Fruit fly (Drosophila melanogaster) whole organism, pupa: ENCODE data around the gene CG3603.

Experiments
- CG10348 ChIP-seq: fragments of 200-800 bp; sonication (Bioruptor generic); IDR thresholded peaks from 2 replicates; pipeline ENCODE4 v1.3.6; 2022; ENCODE audit warnings: missing biosample characterization, missing genetic modification characterization
- CG12605 ChIP-seq: fragments of 200-800 bp; sonication (Bioruptor generic); IDR thresholded peaks from 2 replicates; pipeline ENCODE4 v1.3.6; 2022; ENCODE audit warnings: missing biosample characterization, missing genetic modification characterization
- CG14655 ChIP-seq: fragments of 200-800 bp; sonication (Bioruptor generic); optimal IDR thresholded peaks from 3 replicates; lab custom pipeline; 2017; ENCODE audit warnings: mild to moderate bottlenecking, missing biosample characterization, missing genetic modification reagents, missing genetic modification characterization
- CG15710 ChIP-seq: fragments of 200-800 bp; sonication (Bioruptor generic); optimal IDR thresholded peaks from 2 replicates; lab custom pipeline; 2018; ENCODE audit warnings: missing biosample characterization, mild to moderate bottlenecking, missing genetic modification characterization, moderate library complexity
- CG17806 ChIP-seq: fragments of 200-800 bp; sonication (Bioruptor generic); optimal IDR thresholded peaks from 2 replicates; lab custom pipeline; 2018; ENCODE audit warnings: missing biosample characterization, mild to moderate bottlenecking, missing genetic modification characterization, moderate library complexity
- CG32121 ChIP-seq: fragments of 200-800 bp; sonication (Bioruptor generic); IDR thresholded peaks from 2 replicates; pipeline ENCODE4 v1.3.6; 2022; ENCODE audit warnings: missing biosample characterization, missing genetic modification characterization
- CG34367 ChIP-seq: fragments of 200-800 bp; sonication (Bioruptor generic); optimal IDR thresholded peaks from 2 replicates; lab custom pipeline; 2018; ENCODE audit warnings: missing biosample characterization, mild to moderate bottlenecking, missing genetic modification characterization
- CG4496 ChIP-seq: fragments of 200-800 bp; sonication (Bioruptor generic); IDR thresholded peaks from 3 replicates; pipeline ENCODE4 v1.3.6; 2022; ENCODE audit warnings: missing biosample characterization, missing genetic modification characterization
- CG8159 ChIP-seq: fragments of 200-800 bp; sonication (Bioruptor generic); optimal IDR thresholded peaks from 3 replicates; lab custom pipeline; 2018; ENCODE audit warnings: missing biosample characterization, mild to moderate bottlenecking, missing genetic modification characterization, moderate library complexity
- CG8301 ChIP-seq: fragments of 200-800 bp; sonication (Bioruptor generic); optimal IDR thresholded peaks from 2 replicates; lab custom pipeline; 2018; ENCODE audit warnings: missing biosample characterization, mild to moderate bottlenecking, missing genetic modification characterization
- CG9948 ChIP-seq: fragments of 200-800 bp; sonication (Bioruptor generic); optimal IDR thresholded peaks from 2 replicates; lab custom pipeline; 2018; ENCODE audit warnings: missing biosample characterization, mild to moderate bottlenecking, missing genetic modification characterization, moderate library complexity
- EcR ChIP-seq: fragments of 200-800 bp; sonication (Bioruptor generic); optimal IDR thresholded peaks from 3 replicates; lab custom pipeline; 2019; ENCODE audit warnings: missing biosample characterization, missing genetic modification characterization, mild to moderate bottlenecking, moderate library complexity, missing genetic modification reagents
- Ets98B ChIP-seq: fragments of 200-800 bp; sonication (Bioruptor generic); IDR thresholded peaks from 2 replicates; pipeline ENCODE4 v1.3.6; 2022; ENCODE audit warnings: missing biosample characterization, missing genetic modification characterization
- Pif1B ChIP-seq: fragments of 200-800 bp; sonication (Bioruptor generic); optimal IDR thresholded peaks from 3 replicates; lab custom pipeline; 2016; ENCODE audit warnings: missing biosample characterization, missing genetic modification characterization
- Snoo ChIP-seq: fragments of 200-800 bp; sonication (Bioruptor generic); optimal IDR thresholded peaks from 3 replicates; lab custom pipeline; 2017; ENCODE audit warnings: missing biosample characterization, mild to moderate bottlenecking, missing genetic modification characterization, inconsistent platforms
- fd96Ca ChIP-seq: fragments of 200-800 bp; sonication (Bioruptor generic); IDR thresholded peaks from 3 replicates; pipeline ENCODE4 v1.3.6; 2022; ENCODE audit warnings: missing biosample characterization, missing genetic modification characterization
- gl ChIP-seq: fragments of 200-800 bp; sonication (Bioruptor generic); optimal IDR thresholded peaks from 2 replicates; lab custom pipeline; 2018; ENCODE audit warnings: missing biosample characterization, mild to moderate bottlenecking, missing genetic modification characterization
- rn ChIP-seq: fragments of 200-800 bp; sonication (Bioruptor generic); IDR thresholded peaks from 2 replicates; pipeline ENCODE4 v1.3.6; 2022; ENCODE audit warnings: missing biosample characterization, missing genetic modification characterization

The CG3603 gene

DNA sequence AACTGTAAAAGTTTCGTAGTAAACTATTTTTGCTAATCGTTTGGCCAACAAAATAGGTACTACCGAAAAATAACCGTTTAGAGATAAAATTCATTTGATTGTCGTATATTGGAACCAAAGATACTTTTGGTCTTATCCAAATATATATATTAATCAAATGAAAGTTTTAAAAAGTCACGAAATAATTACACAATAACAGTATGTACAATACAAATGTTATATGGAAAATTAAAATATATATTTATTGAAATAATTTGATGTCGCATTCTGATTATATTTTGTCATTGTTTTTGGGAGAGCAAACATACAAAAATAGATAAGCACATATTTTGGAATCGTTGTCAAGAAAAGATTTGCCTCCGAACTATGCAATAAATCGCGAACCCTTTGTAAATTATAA, 9.3 kb upstream of the CG3603 start, which contains the start of gene CG14420:
Gene CG14420, plus strand, starts transcription at position 301 of the 400 bp plus-strand sequence.
- TF ChIP-seq CG15710 (tag; lab: Kevin White, UChicago) (no peak), Ets98B (GFP tag; lab: Robert Waterston, UW) (no peak), CG32121 (GFP tag; lab: Robert Waterston, UW) (no peak), Snoo (tag; lab: Kevin White, UChicago) (no peak), Pif1B (GFP tag; lab: Kevin White, UChicago) (no peak), CG34367 (tag; lab: Kevin White, UChicago) (no peak), CG9948 (tag; lab: Kevin White, UChicago) (no peak), CG4496 (GFP tag; lab: Robert Waterston, UW) (no peak), fd96Ca (GFP tag; lab: Robert Waterston, UW) (no peak)

DNA sequence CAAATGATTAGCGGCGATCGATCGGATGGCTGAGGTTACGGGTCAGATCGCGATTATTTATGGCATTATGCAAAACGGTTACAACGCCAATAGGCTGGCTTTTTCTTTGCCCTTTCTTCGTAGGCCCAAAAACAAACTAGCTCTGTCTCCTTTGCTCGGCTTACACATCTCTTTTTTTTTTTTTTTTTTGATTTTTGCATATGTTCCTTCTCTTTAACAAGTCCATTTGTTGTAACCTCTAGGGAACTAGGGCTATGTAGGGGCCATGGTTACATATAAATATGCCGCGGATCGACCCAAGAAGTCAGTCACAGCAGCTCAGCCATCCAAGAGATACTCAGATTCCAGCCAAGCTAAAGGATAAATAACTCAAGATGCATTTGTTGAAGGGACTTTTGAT, 6.7 kb upstream of the CG3603 start, which contains the start of gene CG14421:
Gene CG14421, plus strand, starts transcription at position 301 of the 400 bp plus-strand sequence.
- TF ChIP-seq CG34367 (tag; lab: Kevin White, UChicago) (no peak), rn (GFP tag; lab: Robert Waterston, UW) (no peak), EcR (GFP tag; lab: Kevin White, UChicago) (no peak), CG12605 (GFP tag; lab: Robert Waterston, UW) (no peak)

DNA sequence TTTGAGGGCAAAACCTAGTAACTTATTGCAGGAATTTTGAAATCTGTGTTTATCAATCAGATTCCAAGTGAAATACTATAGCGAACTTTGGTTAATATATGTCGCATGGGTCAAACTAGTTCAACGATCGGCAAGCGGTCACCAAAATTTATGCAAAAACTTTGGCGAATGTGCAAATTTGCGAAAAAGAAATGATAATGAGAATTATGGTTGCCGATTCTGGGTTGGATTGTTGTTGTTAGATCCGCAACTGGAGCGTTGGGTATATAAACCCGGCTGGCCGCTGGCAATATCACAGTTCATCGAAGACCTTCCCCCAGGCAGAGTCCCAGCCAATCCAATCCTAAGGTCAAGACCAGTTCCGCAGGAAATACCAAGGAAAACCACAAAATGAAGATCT, 4.7 kb upstream of the CG3603 start, which contains the start of gene CG14422:
Gene CG14422, plus strand, starts transcription at position 301 of the 400 bp plus-strand sequence.
- TF ChIP-seq CG12605 (GFP tag; lab: Robert Waterston, UW) (no peak), CG17806 (tag; lab: Kevin White, UChicago) (no peak), CG34367 (tag; lab: Kevin White, UChicago) (no peak)
- TF ChIP-seq, all 21 proteins: peak for 0

DNA sequence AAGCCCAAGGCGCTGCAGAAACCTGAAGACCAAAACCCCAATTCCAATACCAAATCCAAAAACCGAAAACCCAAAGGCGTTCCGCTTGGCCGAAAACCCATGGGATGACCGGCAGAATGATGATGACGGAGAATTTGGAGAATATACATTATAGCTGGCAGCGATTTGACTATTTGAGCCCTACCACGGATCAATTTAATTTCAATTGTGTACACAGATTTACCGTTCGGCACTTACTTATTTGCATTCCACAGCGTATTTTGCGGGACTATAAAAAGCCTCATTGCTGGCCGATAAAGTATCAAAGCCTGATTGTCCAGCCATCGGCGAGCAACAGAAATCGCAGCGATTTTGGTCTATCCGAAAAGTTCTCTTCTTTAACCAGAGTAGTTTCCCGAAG, 2.7 kb upstream of the CG3603 start, which contains the start of gene CG14423:
Gene CG14423, plus strand, starts transcription at position 301 of the 400 bp plus-strand sequence.
- no peak for TF ChIP-seq Ets98B (GFP tag; lab: Robert Waterston, UW)
- TF ChIP-seq CG34367 (tag; lab: Kevin White, UChicago), result no peak

DNA sequence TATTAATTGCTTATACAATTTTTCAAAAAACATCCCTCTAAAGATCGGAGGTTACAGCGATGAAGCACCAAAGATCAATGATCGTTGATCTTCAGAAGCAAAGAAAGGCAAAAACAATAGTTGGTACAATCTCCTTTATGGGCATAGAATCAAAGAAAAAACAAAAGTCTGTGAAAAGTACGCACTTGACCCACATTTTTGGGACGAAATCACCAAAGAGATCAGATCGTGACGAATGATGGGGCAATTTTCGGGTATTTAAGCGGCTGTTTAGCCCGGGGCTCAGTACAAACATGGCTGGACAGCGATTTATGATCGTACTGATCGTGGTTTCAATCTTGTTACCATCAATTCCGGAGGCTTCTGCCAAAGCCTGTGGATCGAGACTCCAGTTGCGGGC, 1.0 kb upstream of the CG3603 start, which contains the start of gene CG17959:
Gene CG17959, plus strand, starts transcription at position 301 of the 400 bp plus-strand sequence.
- TF ChIP-seq CG8301 (tag; lab: Kevin White, UChicago), result no peak
- TF ChIP-seq, all 21 proteins: peak for 0

DNA sequence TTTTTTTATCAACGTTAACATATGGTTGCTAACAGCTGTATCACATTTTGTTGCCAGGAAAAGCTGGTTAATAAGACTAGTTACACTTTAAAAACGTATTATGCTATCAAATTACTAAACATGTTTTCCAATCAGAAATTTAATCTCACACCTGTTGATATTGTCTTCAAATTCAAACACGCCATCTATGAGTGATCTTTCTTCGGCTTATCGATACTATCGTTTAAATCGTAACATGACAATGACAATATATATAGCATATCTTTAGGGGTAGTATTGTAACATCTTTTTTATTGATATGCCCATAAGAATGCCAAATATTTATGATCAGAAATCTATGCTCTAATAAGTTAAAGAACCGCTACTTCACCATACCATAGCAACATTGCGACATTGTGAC, 1.3 kb downstream of the CG3603 start:
- TF ChIP-seq EcR (GFP tag; lab: Kevin White, UChicago) (no peak), CG12605 (GFP tag; lab: Robert Waterston, UW) (no peak), Snoo (tag; lab: Kevin White, UChicago) (no peak), CG34367 (tag; lab: Kevin White, UChicago) (no peak), CG32121 (GFP tag; lab: Robert Waterston, UW) (no peak), gl (tag; lab: Kevin White, UChicago) (no peak), CG10348 (no peak), Pif1B (GFP tag; lab: Kevin White, UChicago) (no peak), CG17806 (tag; lab: Kevin White, UChicago) (no peak), CG8159 (tag; lab: Kevin White, UChicago) (no peak), CG8301 (tag; lab: Kevin White, UChicago) (no peak), CG14655 (no peak), CG15710 (tag; lab: Kevin White, UChicago) (no peak)

DNA sequence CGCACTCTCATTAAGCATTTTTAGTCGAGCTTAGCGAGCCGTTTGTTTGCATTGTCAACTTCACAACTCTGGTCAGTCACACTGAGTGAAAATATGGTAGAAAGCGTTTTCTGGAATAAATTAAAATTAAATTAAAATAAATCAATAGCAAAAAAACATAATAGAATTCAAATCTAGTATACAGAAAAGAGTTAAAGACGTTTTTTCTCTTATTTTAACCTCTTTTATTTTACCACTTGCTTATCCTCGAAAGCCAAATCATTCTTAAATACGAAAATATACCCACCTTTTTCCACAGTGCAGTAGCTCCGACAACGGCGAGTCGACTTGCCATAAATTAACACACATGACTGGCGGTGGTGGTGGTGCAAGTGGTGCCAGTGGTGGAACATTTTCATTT, 3.8 kb downstream of the CG3603 start:
- TF ChIP-seq CG8159 (tag; lab: Kevin White, UChicago) (peak; percentile 9), CG14655 (no peak), CG8301 (tag; lab: Kevin White, UChicago) (no peak), Ets98B (GFP tag; lab: Robert Waterston, UW) (0 out of 2 replicates have a peak, but pooled peaks have one; percentile 12), EcR (GFP tag; lab: Kevin White, UChicago) (no peak)

DNA sequence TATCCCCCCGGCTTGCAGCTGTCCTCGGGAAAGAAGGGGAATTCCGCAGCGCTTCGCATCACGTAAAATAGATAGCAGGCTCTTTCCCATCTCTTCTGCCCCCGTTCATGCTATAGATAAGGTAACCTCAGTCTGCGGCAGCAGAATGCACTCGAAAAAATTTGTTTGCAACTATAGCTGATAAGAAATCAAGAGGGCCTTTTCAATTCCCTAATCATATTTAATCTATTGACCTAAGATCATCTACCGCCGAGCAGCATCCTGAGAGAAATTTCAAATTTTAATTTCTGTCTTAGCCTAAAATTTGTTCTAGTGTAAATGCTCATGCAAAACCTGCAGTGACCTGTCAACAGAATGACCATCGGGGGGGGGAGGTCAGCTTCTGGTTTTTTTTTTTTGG, 8.8 kb downstream of the CG3603 start:
- TF ChIP-seq CG8301 (tag; lab: Kevin White, UChicago), result no peak
- no peak for TF ChIP-seq CG10348
- TF ChIP-seq CG14655, result no peak
- TF ChIP-seq CG4496 (GFP tag; lab: Robert Waterston, UW), result 0 out of 3 replicates have a peak, but pooled peaks have one; percentile 14

DNA sequence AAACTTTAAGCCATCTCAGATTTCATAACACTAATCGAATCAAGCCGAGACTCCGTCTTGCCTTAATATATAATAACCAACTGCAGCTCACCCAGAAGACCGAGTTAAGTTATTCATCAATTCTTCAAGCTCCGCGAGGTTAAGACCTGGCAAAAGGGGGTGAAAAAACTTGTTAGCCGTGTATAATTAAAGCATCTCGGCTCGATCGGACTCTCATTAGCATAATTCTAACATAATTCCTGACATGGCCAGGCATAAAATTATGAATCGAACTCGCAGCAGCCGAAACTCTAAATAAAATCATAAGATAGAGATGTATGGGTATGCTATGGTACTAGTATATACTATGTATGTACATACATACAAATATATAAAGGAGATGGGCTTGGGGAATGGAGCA, 15.3 kb downstream of the CG3603 start:
- TF ChIP-seq CG14655, result no peak
- TF ChIP-seq CG8301 (tag; lab: Kevin White, UChicago), result no peak
- TF ChIP-seq CG10348, result no peak
- no peak for TF ChIP-seq EcR (GFP tag; lab: Kevin White, UChicago)
- no peak for TF ChIP-seq CG12605 (GFP tag; lab: Robert Waterston, UW)
- no peak for TF ChIP-seq CG8159 (tag; lab: Kevin White, UChicago)
- TF ChIP-seq Pif1B (GFP tag; lab: Kevin White, UChicago), result no peak
- no peak for TF ChIP-seq fd96Ca (GFP tag; lab: Robert Waterston, UW)
- TF ChIP-seq rn (GFP tag; lab: Robert Waterston, UW), result no peak
- TF ChIP-seq CG32121 (GFP tag; lab: Robert Waterston, UW), result no peak
